Fruit fly (Drosophila melanogaster) whole organism: Measurements from ENCODE around the gene CG12948.

Source experiments
- CG8478 ChIP-seq: fragments of >200 bp; optimal IDR thresholded peaks from 2 replicates; lab custom pipeline; 2018; ENCODE audit warnings: inconsistent platforms
- Dll ChIP-seq: fragments of >200 bp; optimal IDR thresholded peaks from 2 replicates; lab custom pipeline; 2017
- EcR ChIP-seq, 2 experiments: fragments of >200 bp; optimal IDR thresholded peaks; 2 replicates each; lab custom pipeline; 2017; ENCODE audit warnings: missing biosample characterization in 2 of 2, missing genetic modification characterization in 2 of 2, missing genetic modification reagents in 2 of 2
- pan ChIP-seq: fragments of >200 bp; optimal IDR thresholded peaks from 2 replicates; lab custom pipeline; 2017
- psq ChIP-seq: fragments of >200 bp; optimal IDR thresholded peaks from 2 replicates; lab custom pipeline; 2017
- usp ChIP-seq: fragments of >200 bp; optimal IDR thresholded peaks from 2 replicates; lab custom pipeline; 2017; ENCODE audit warnings: missing biosample characterization, missing genetic modification characterization, mixed read lengths

The CG12948 gene

DNA sequence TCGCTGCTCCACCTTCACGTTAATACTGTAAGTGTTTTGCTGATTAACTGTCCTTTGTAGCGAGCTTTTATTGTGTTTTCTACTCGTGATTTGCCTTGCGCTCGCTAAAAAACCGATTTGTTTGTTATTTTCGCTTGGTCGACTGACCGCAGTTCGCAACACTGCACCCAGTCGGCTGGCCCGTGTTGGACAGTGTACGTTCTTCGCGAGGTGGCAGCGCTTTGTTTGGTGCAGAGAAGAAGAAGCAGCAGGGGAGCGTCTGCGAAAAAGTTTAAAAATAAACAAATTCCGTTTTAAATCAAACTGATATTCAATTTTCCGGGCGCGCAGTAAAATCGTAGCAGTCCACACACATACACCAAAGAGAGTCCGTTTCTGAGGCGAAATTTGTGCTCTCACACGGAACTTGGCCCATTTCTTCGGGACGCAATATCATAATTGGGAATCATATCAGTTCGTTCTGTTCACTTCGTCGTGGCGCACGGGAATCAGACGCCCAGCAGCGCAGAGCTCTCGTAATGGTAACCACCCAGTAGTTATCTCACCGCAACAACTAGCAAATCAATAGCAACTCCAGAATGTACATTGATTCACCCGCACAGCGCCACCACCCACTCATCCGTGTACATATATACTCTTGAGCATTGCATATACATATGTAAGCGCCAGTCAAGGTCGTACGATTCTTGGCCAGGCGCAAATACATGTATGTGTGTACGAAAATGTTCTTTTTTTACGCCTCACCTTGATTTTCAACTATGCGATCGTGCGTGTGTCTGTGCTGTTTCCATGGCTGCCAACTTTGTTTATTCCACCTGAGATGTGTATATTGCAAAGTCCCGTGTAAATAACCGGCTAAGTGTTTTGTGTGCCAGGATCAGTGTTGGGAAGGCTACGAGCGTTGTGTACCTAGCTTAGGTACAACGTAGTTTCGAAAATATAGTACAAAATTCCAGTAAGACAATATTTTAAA, 20.4 kb upstream of the CG12948 start, which contains the start of gene Naa80:
Gene Naa80 (plus strand): TSS at position 215 of the 973 bp plus-strand sequence.
- TF ChIP-seq Dll: no peak

DNA sequence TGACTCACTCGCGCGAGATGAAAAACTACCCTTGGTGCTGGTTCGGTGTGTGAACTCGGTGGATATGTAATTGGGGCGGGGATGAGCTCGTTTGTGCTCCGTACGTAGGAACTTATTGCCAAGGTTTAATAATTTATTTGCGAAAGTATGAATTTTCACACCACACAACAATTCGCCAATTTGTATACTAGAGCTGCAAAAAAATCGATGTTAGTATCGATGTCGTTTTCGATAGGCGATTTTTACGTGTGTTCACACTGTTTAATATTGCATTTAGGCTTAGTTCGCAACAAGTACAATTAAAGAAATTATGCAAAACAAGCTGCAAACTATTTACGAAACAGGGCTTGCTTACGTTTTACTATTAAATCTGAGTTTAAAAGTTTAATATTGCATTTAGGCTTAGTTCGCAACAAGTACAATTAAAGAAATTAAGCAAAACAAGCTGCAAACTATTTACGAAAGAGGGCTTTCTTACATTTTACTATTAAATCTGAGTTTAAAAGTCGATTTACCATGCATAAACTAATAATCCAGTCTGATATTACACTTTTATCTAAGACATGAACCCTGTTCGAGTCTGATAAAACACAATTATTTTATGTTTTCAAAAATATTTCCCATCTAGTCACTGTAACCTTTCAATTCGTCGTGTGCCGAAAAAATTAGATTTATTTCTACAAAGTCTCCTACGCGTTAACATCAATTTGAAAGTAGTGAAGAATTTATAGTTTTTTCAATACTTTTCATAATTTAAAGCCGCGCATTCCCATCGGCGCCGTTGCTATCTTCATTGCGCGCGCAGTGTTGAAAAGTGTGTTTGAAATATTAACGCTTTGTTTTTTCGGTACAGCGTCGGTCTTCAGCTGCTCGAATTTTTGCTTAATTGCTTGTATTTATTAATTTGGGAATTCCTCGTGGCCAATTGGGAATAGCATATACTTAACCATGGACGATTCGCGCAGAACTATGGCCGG, 15.7 kb upstream of the CG12948 start, which contains the start of the genes Snap24 and CG8478:
Gene Snap24 (minus strand): TSS at position 196 of the 977 bp plus-strand sequence.
Gene CG8478 (plus strand): TSS at position 696 of the 977 bp plus-strand sequence.
- TF ChIP-seq pan (lab: Kevin White, UChicago): no peak
- TF ChIP-seq usp: no peak
- TF ChIP-seq Dll: no peak
- no peak for TF ChIP-seq psq (lab: Kevin White, UChicago)
- TF ChIP-seq CG8478 (lab: Kevin White, UChicago): no peak
- no peak for TF ChIP-seq EcR (GFP tag; optimal IDR thresholded peaks at IDR 0.05; lab: Kevin White, UChicago)

DNA sequence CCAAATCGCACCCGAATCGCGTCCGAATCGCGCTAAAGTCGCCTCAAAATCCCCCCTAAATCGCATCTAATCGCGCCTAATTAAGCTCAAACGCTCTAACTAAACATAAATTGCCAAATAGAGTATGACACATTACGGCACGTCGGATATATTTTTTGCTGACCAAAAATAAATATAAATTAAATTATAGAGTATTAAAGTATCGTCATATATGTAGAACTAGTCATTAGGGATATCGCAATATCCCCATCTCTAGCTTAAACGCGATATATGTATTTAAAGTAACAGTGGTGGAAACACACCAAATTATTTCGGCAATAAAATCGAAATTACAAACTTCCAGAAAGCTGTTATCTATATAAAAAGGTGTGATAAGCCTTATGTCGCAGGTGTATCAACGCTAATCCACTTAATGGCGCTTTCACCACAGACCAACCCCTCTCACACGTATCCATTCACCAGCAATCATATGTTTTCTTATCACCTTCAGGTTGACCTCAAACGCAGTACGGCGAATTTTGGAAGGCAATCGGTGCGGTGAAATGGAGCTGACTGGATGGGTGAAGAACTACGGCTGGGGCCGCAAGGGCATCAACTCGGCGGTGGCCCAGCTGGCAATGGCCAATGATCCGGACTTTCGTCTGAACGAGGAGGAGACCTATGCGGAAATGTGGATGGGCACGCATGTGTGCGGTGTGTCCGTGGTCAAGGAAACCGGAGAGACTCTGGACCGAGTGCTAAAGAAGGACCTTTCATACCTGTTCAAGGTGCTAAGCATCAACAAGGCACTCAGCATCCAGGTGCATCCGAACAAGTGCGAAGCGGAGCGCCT, 12.0 kb upstream of the CG12948 start, which contains the start of gene Mpi:
Gene Mpi (plus strand): TSS at position 263 of the 832 bp plus-strand sequence.
- TF ChIP-seq pan (lab: Kevin White, UChicago): no peak
- TF ChIP-seq EcR (GFP tag; optimal IDR thresholded peaks at IDR 0.05; lab: Kevin White, UChicago): no peak
- no peak for TF ChIP-seq CG8478 (lab: Kevin White, UChicago)
- no peak for TF ChIP-seq usp
- TF ChIP-seq Dll: no peak
- no peak for TF ChIP-seq psq (lab: Kevin White, UChicago)

DNA sequence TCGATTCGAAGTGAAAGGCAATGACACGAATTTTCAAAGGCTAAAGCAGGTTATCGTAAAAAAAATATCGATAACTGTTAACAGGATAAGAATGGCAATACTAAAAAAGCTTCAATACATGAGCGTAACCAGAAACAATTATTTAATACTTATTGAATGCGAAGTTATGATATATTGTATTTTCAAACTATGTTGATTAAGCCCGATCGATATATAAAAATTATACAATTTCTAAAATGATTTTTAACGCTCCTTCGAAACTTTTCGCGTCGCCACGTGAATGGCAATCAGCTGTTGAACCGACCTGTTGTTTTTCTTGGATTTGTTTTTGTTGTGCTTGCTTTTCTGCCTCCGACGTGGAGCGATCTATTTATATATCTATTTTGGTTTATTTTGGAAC, 8.6 kb upstream of the CG12948 start, which contains the start of the genes Alg12 and Rpt3R:
Gene Alg12 (plus strand): TSS at position 305 of the 400 bp plus-strand sequence.
Gene Rpt3R (minus strand): TSS at position 324 of the 400 bp plus-strand sequence.
- TF ChIP-seq pan (lab: Kevin White, UChicago) (no peak), EcR (GFP tag; optimal IDR thresholded peaks at IDR 0.05; lab: Kevin White, UChicago) (no peak), usp (no peak), psq (lab: Kevin White, UChicago) (no peak), CG8478 (lab: Kevin White, UChicago) (no peak)

DNA sequence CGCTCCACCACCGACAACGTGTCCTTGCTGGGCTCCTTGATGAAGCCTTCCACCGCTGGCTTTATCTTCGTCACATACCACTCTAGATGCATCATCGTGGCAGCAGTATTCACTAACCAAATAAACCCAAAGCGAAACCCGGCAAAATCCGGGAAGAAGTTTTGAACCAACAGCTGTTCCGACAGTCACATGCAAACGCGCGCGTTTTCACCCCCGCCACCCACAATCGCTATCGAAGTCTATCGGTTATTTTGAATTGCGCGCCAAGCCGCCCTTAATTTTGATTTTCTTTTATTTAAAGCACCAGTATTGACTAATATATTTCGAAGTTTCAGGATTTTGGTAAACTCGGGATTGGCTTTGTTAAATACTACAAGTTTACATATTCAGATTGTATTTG, 6.9 kb upstream of the CG12948 start, which contains the start of gene Tti1:
Gene Tti1 (minus strand): TSS at position 200 of the 400 bp plus-strand sequence.
- TF ChIP-seq EcR (GFP tag; optimal IDR thresholded peaks at IDR 0.05; lab: Kevin White, UChicago): no peak
- no peak for TF ChIP-seq psq (lab: Kevin White, UChicago)
- no peak for TF ChIP-seq Dll
- TF ChIP-seq CG8478 (lab: Kevin White, UChicago): no peak
- TF ChIP-seq usp: no peak
- TF ChIP-seq pan (lab: Kevin White, UChicago): no peak

DNA sequence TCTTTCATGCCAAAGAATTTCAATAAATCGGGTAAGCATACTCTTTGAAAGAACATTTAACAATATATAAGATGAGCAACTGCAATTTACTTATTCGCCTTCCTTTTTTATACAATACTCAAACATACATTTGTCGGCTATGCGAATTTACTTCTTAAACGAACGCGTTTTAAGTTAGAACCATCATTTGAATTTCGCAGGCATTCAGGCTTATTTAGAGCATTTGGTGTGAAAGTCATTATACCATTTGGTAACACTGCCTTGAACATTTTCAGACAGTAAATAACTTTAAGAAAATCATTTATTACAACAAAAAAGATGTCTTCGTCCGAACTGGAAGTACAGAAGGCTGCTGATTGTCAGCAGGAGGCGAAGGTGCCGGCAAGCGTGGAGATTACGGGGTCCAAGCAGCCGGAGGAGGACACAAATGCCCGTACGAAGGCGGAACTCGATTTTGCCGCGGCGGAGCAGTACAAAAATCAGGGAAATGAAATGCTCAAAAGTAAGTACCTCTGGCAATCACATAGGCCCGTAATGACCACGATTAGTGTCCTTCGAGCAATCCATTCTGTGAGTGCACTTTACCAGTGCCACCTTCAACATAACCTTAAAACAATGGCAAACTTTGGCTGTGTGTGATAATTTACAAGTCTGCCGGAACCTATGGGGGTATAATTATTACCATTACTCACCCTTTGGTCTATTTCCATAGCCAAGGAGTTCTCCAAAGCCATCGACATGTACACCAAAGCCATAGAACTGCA, 538 bp upstream of the CG12948 start:
- TF ChIP-seq usp (no peak), pan (lab: Kevin White, UChicago) (no peak), psq (lab: Kevin White, UChicago) (no peak), CG8478 (lab: Kevin White, UChicago) (no peak), Dll (no peak), EcR (GFP tag; optimal IDR thresholded peaks at IDR 0.05; lab: Kevin White, UChicago) (no peak)

DNA sequence ATGACTTTTGCATAAGTTTGCCTTT, 143 bp upstream of the CG12948 start, which contains the start of gene PpD3:
Gene PpD3 (plus strand): TSS at position 1 of the 25 bp plus-strand sequence.
- TF ChIP-seq psq (lab: Kevin White, UChicago) (no peak), Dll (no peak), usp (no peak), CG8478 (lab: Kevin White, UChicago) (no peak), EcR (GFP tag; optimal IDR thresholded peaks at IDR 0.05; lab: Kevin White, UChicago) (no peak), pan (lab: Kevin White, UChicago) (no peak)

DNA sequence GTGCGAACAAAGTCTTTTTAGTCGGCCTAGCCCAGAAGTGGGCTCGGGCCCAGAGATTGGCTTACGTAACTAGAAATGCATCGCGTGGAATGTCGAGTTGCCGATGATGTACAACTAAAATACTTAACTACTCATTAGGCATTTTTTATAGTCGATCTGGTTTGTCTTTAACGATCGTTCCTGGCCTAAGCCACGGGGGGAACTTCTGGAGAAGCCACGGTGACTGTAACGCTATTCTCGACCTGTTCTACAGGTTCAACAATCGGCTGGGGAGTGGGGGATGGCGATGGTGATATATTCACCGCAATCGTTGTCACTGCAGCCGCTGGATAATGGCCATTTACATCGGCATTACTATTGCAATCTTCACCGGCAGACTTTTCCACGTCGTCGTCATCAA, 1.3 kb downstream of the CG12948 start, which contains the start of gene CG34409:
Gene CG34409 (minus strand): TSS at position 101 of the 400 bp plus-strand sequence.
- TF ChIP-seq psq (lab: Kevin White, UChicago): no peak
- no peak for TF ChIP-seq EcR (GFP tag; optimal IDR thresholded peaks at IDR 0.05; lab: Kevin White, UChicago)
- TF ChIP-seq CG8478 (lab: Kevin White, UChicago): no peak
- no peak for TF ChIP-seq Dll
- TF ChIP-seq pan (lab: Kevin White, UChicago): no peak
- no peak for TF ChIP-seq usp

DNA sequence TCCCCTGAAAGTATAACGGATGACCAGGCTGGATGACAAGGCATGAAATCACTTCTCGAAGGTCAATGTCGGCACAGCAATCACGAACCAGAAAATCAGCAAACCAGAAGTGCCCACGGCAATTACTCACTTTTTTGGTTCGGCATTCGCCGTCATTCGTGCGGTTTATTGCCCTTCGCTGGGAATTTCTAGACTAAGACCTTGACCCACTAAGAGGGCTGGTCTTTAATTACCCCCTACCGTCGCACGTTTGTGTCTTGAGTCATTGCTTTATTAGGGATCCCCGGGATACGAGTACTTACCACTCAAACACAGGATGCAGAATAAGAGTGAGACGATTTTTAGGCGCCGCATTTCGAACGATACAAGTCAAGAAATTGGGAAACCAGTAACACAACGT, 2.1 kb downstream of the CG12948 start:
- TF ChIP-seq CG8478 (lab: Kevin White, UChicago) (no peak), pan (lab: Kevin White, UChicago) (no peak), EcR (GFP tag; optimal IDR thresholded peaks at IDR 0.05; lab: Kevin White, UChicago) (no peak), usp (no peak), psq (lab: Kevin White, UChicago) (no peak), Dll (no peak)

DNA sequence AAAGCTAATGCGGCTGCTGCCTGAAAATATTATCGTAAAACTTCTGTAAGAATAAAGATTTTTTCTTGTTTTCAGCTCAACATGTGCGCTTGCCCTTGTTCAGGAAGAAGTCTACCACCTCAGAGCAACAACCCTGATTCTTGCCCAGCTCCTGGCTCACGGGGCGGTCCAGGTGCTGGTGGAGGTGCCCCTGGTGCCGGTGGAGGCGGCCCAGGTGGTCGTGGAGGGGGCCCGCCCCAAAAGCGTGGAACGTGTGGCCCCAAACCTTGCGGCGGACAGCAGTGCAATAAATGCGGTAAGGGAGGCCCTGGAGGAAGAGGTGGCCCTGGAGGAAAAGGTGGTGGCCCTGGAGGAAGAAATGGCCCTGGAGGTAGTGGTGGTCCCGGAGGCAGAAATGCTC, 3.5 kb downstream of the CG12948 start:
- TF ChIP-seq Dll (no peak), EcR (GFP tag; optimal IDR thresholded peaks at IDR 0.05; lab: Kevin White, UChicago) (no peak), usp (no peak), CG8478 (lab: Kevin White, UChicago) (no peak), pan (lab: Kevin White, UChicago) (no peak), psq (lab: Kevin White, UChicago) (no peak)
